Worm (Caenorhabditis elegans): Measurements from ENCODE around the gene D2063.1.

ce11 chrV:4315057-4315456 is 11.9 kb upstream of the D2063.1 start, which contains the start of gene srh-192:
- TF ChIP-seq tab-1 (GFP tag; IDR thresholded peaks at IDR 0.05) (no peak), ref-1 (GFP tag; conservative IDR thresholded peaks at IDR 0.05) (no peak), ztf-23 (GFP tag; IDR thresholded peaks at IDR 0.05) (no peak), T22C8.4 (GFP tag; IDR thresholded peaks at IDR 0.05) (no peak), ztf-29 (GFP tag; IDR thresholded peaks at IDR 0.05) (no peak), klf-2 (GFP tag; conservative IDR thresholded peaks at IDR 0.05) (no peak), med-1 (GFP tag; optimal IDR thresholded peaks at IDR 0.05; ENCODE audit: insufficient read depth) (no peak), flt-1 (GFP tag; IDR thresholded peaks at IDR 0.05) (no peak)
